Worm (Caenorhabditis elegans) whole organism, midembryonic: ENCODE data around the gene fkb-1.
"Not testable (repeated sequence)": the region's sequence is repeated elsewhere in the genome, so short reads cannot be mapped to it uniquely, and the experiment has no call there.

Experiments
- T22C8.4 ChIP-seq: fragments of 200-800 bp; sonication (Bioruptor generic); IDR thresholded peaks from 2 replicates; pipeline ENCODE4 v1.3.6; 2022; ENCODE audit warnings: missing genetic modification characterization, missing compliant biosample characterization
- flt-1 ChIP-seq: fragments of 200-800 bp; sonication (Bioruptor generic); IDR thresholded peaks from 2 replicates; pipeline ENCODE4 v1.3.6; 2022; ENCODE audit warnings: missing genetic modification characterization, missing compliant biosample characterization
- klf-2 ChIP-seq: fragments of 200-800 bp; sonication (Bioruptor generic); conservative IDR thresholded peaks from 2 replicates; pipeline ENCODE4 v1.3.6; 2022; ENCODE audit warnings: missing genetic modification reagents, missing genetic modification characterization, missing compliant biosample characterization
- ref-1 ChIP-seq: fragments of 200-800 bp; sonication (Bioruptor generic); conservative IDR thresholded peaks from 2 replicates; pipeline ENCODE4 v1.3.6; 2022; ENCODE audit warnings: missing genetic modification reagents, missing genetic modification characterization, missing compliant biosample characterization
- tab-1 ChIP-seq: fragments of 200-800 bp; sonication (Bioruptor generic); IDR thresholded peaks from 2 replicates; pipeline ENCODE4 v1.3.6; 2022; ENCODE audit warnings: missing genetic modification characterization, missing compliant biosample characterization
- ztf-23 ChIP-seq: fragments of 200-800 bp; sonication (Bioruptor generic); IDR thresholded peaks from 2 replicates; pipeline ENCODE4 v1.3.6; 2022; ENCODE audit warnings: missing genetic modification reagents, missing genetic modification characterization, missing compliant biosample characterization

ce11 chrIV:10987342-10987945 is 48.9 kb upstream of the fkb-1 start, which contains the start of gene Y43E12A.3:
- TF ChIP-seq tab-1; T22C8.4 (GFP tag; lab: Robert Waterston, UW); ztf-23 (GFP tag; lab: Robert Waterston, UW); klf-2 (GFP tag; lab: Robert Waterston, UW); ref-1 (GFP tag; lab: Robert Waterston, UW); flt-1 (GFP tag; lab: Robert Waterston, UW): not testable (repeated sequence)
